Fruit fly (Drosophila melanogaster): Measurements from ENCODE around the gene p38a.
A peak's percentile ranks its signal among the peaks of the same experiment; 100 is the strongest.

The p38a gene

DNA sequence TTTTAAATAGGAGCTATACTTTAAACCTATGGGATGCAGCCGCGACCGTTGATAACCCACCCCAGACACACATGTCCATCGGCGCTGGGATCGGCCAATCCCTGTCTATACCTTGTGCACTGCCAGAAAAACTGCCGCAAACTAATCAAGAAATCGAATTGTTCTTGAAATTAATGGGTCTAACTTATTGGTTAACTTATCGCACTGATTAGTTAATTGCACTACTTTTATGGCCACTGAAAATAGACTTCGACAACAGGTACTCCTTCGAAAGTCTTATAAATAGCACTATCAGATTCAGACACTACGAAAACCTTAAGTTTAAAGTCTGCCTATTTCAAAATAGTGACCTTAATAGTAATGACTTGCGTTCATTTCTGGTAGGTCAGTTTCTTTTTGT lies 35.9 kb downstream of the p38a start, which contains the start of gene CG13607:
Gene CG13607 (minus strand): TSS at position 143 of the 400 bp plus-strand sequence.
- TF ChIP-seq CG4318 (GFP tag; optimal IDR thresholded peaks at IDR 0.05) = no peak
- TF ChIP-seq CG10631 (GFP tag; optimal IDR thresholded peaks at IDR 0.05) = no peak
- TF ChIP-seq esn (GFP tag; optimal IDR thresholded peaks at IDR 0.05) = peak; percentile 1
- no peak for TF ChIP-seq Hr4 (GFP tag; optimal IDR thresholded peaks at IDR 0.05)
- no peak for TF ChIP-seq Sox14 (GFP tag; optimal IDR thresholded peaks at IDR 0.05)
- TF ChIP-seq svp (GFP tag) = peak; percentile 89
- no peak for TF ChIP-seq CG8319 (GFP tag; optimal IDR thresholded peaks at IDR 0.05)
- TF ChIP-seq salr (GFP tag; optimal IDR thresholded peaks at IDR 0.05) = no peak
- no peak for TF ChIP-seq achi (GFP tag; optimal IDR thresholded peaks at IDR 0.05)
- TF ChIP-seq CG9139 (GFP tag; optimal IDR thresholded peaks at IDR 0.05) = no peak
- no peak for TF ChIP-seq Ets21C (GFP tag; optimal IDR thresholded peaks at IDR 0.05)
- no peak for TF ChIP-seq Sox15 (GFP tag; optimal IDR thresholded peaks at IDR 0.05)
- no peak for TF ChIP-seq pdm3 (GFP tag; optimal IDR thresholded peaks at IDR 0.05)
- TF ChIP-seq Hr38 (GFP tag; optimal IDR thresholded peaks at IDR 0.05) = no peak
- peak; percentile 45 for TF ChIP-seq CG32006 (GFP tag; optimal IDR thresholded peaks at IDR 0.05)
- no peak for TF ChIP-seq CG6276 (GFP tag; optimal IDR thresholded peaks at IDR 0.05)
- peak; percentile 67 for TF ChIP-seq Eip78C (GFP tag)
- TF ChIP-seq dac (GFP tag; optimal IDR thresholded peaks at IDR 0.05) = no peak

DNA sequence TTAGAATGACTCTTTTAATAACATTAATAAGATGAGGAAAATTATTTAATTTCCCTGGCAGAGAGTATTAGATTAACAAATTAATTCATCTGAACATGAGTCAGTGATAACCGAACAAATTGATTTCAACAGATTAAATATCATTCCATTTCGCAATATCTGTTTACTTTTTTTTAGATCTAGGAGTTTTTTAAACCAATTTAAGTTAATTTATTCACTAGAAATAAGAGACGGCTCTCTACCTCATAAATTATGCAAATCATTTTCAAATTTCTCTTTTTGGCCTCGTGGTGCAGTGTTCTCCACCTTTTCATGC lies 39.1 kb downstream of the p38a start, which contains the start of gene Root:
Gene Root (plus strand): TSS at position 217 of the 316 bp plus-strand sequence.
- no peak for TF ChIP-seq CG16779 (tag; optimal IDR thresholded peaks at IDR 0.05)
- no peak for TF ChIP-seq Sox15 (GFP tag; optimal IDR thresholded peaks at IDR 0.05)
- TF ChIP-seq Eip78C (GFP tag) = no peak
- TF ChIP-seq Eip93F (GFP tag; optimal IDR thresholded peaks at IDR 0.05) = no peak
- no peak for TF ChIP-seq vri (GFP tag; optimal IDR thresholded peaks at IDR 0.05)
- no peak for TF ChIP-seq acj6 (GFP tag; optimal IDR thresholded peaks at IDR 0.05)

DNA sequence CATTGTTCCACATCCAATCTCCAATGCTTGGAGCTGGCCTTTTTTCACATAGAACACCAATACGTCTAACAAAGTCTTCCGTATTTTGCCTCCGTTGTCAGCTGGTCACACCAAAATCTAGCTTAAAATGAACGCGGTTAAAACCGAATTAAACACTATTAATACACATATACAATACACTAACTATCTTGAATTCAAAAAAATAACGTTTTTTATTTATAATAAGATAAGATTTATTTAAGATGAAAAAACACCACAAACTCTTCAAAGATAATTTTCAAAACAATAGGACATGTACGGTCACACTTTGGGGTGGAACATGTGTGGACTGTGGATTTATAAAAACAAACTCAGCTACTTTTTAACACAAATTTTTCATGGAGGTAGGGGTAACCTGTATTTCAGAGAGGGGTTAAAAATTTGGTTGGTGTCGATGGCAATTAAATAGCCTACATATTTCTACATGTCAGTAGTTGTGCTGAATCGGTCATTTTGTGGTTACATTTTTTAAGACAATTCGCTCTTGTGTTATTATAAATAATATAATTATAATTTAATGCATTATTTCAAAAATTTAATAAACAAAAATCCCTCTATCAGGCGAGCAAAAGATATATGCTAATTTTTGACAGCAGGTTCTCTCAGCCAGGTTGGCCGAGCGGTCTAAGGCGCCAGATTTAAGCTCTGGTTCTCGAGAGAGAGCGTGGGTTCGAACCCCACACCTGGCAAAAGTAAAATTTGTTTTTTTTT lies 39.6 kb downstream of the p38a start, which contains the start of gene CG13605:
Gene CG13605 (minus strand): TSS at position 70 of the 750 bp plus-strand sequence.
- TF ChIP-seq CG3032 (tag; optimal IDR thresholded peaks at IDR 0.05) = peak; percentile 60
- TF ChIP-seq Sox15 (GFP tag; optimal IDR thresholded peaks at IDR 0.05) = peak; percentile 25
- TF ChIP-seq Hr39 (GFP tag; optimal IDR thresholded peaks at IDR 0.05) = peak; percentile 67
- peak; percentile 82 for TF ChIP-seq eg (GFP tag; IDR thresholded peaks at IDR 0.05)
- peak; percentile 33 for TF ChIP-seq Lpt (GFP tag; optimal IDR thresholded peaks at IDR 0.05)
- peak; percentile 70 for TF ChIP-seq achi (GFP tag; optimal IDR thresholded peaks at IDR 0.05)
- peak; percentile 73 for TF ChIP-seq acj6 (GFP tag; optimal IDR thresholded peaks at IDR 0.05)
- peak; percentile 40 for TF ChIP-seq CG8319 (GFP tag; optimal IDR thresholded peaks at IDR 0.05)
- peak; percentile 62 for TF ChIP-seq CG8632 (GFP tag; optimal IDR thresholded peaks at IDR 0.05)
- peak; percentile 72 for TF ChIP-seq net (GFP tag; optimal IDR thresholded peaks at IDR 0.05)
- TF ChIP-seq Gug (GFP tag; IDR thresholded peaks at IDR 0.05) = peak; percentile 44
- peak; percentile 91 for TF ChIP-seq Eip78C (GFP tag)
- peak; percentile 66 for TF ChIP-seq svp (GFP tag)
- peak; percentile 81 for TF ChIP-seq CG15336 (GFP tag; IDR thresholded peaks at IDR 0.05)
- peak; percentile 73 for TF ChIP-seq topi (GFP tag; optimal IDR thresholded peaks at IDR 0.05)
- TF ChIP-seq CG6808 (GFP tag; optimal IDR thresholded peaks at IDR 0.05) = peak; percentile 24
- TF ChIP-seq CG4318 (GFP tag; optimal IDR thresholded peaks at IDR 0.05) = peak; percentile 43
- TF ChIP-seq Hr4 (GFP tag; optimal IDR thresholded peaks at IDR 0.05) = peak; percentile 71
- peak; percentile 18 for TF ChIP-seq Blimp-1 (GFP tag; optimal IDR thresholded peaks at IDR 0.05)
- peak; percentile 53 for TF ChIP-seq CG11762 (GFP tag; optimal IDR thresholded peaks at IDR 0.05; ENCODE audit: insufficient read depth)
- no peak for TF ChIP-seq CG11902 (GFP tag; optimal IDR thresholded peaks at IDR 0.05)
- TF ChIP-seq Sox14 (GFP tag; optimal IDR thresholded peaks at IDR 0.05) = peak; percentile 41
- TF ChIP-seq CG10669 (GFP tag; optimal IDR thresholded peaks at IDR 0.05) = peak; percentile 33
- TF ChIP-seq CG10631 (GFP tag; optimal IDR thresholded peaks at IDR 0.05) = peak; percentile 55
- TF ChIP-seq Ets96B (tag; optimal IDR thresholded peaks at IDR 0.05) = peak; percentile 48
- TF ChIP-seq Eip93F (GFP tag; optimal IDR thresholded peaks at IDR 0.05) = peak; percentile 60
- TF ChIP-seq pdm3 (GFP tag; optimal IDR thresholded peaks at IDR 0.05) = peak; percentile 65
- TF ChIP-seq CG11294 (GFP tag; IDR thresholded peaks at IDR 0.05) = peak; percentile 62
- peak; percentile 65 for TF ChIP-seq vri (GFP tag; optimal IDR thresholded peaks at IDR 0.05)
- peak; percentile 76 for TF ChIP-seq OdsH (GFP tag; optimal IDR thresholded peaks at IDR 0.05)
- TF ChIP-seq dsx (GFP tag; optimal IDR thresholded peaks at IDR 0.05; ENCODE audit: poor library complexity, severe bottlenecking) = peak; percentile 81
- peak; percentile 68 for TF ChIP-seq CG6276 (GFP tag; optimal IDR thresholded peaks at IDR 0.05)
- TF ChIP-seq fd59A (GFP tag; optimal IDR thresholded peaks at IDR 0.05) = no peak
- TF ChIP-seq Smox (GFP tag; optimal IDR thresholded peaks at IDR 0.05) = peak; percentile 65
- TF ChIP-seq CG6854 (GFP tag; optimal IDR thresholded peaks at IDR 0.05) = peak; percentile 69
- TF ChIP-seq CG9139 (GFP tag; optimal IDR thresholded peaks at IDR 0.05) = no peak
- peak; percentile 60; the same call in 2 of the 3 replicates for TF ChIP-seq CG6163 (GFP tag; IDR thresholded peaks at IDR 0.05)
